Worm (Caenorhabditis elegans) whole organism, midembryonic: ENCODE measurements around the gene sqst-3.

Experiments used
- T22C8.4 ChIP-seq: fragments of 200-800 bp; sonication (Bioruptor generic); IDR thresholded peaks from 2 replicates; pipeline ENCODE4 v1.3.6; 2022; ENCODE audit warnings: missing genetic modification characterization, missing compliant biosample characterization
- flt-1 ChIP-seq: fragments of 200-800 bp; sonication (Bioruptor generic); IDR thresholded peaks from 2 replicates; pipeline ENCODE4 v1.3.6; 2022; ENCODE audit warnings: missing genetic modification characterization, missing compliant biosample characterization
- ztf-29 ChIP-seq: fragments of 200-800 bp; sonication (Bioruptor generic); IDR thresholded peaks from 2 replicates; pipeline ENCODE4 v1.3.6; 2022; ENCODE audit warnings: missing genetic modification reagents, missing genetic modification characterization, missing compliant biosample characterization

ce11 chrV:19212354-19212753, 18.2 kb upstream of the sqst-3 start:
- no peak for TF ChIP-seq T22C8.4 (GFP tag; lab: Robert Waterston, UW)
- TF ChIP-seq ztf-29 (GFP tag; lab: Robert Waterston, UW): no peak
- TF ChIP-seq flt-1: no peak
